Fruit fly (Drosophila melanogaster): Measurements from ENCODE around the gene CG4558.
A peak's percentile ranks its signal among the peaks of the same experiment; 100 is the strongest.

CG4558 gene

DNA sequence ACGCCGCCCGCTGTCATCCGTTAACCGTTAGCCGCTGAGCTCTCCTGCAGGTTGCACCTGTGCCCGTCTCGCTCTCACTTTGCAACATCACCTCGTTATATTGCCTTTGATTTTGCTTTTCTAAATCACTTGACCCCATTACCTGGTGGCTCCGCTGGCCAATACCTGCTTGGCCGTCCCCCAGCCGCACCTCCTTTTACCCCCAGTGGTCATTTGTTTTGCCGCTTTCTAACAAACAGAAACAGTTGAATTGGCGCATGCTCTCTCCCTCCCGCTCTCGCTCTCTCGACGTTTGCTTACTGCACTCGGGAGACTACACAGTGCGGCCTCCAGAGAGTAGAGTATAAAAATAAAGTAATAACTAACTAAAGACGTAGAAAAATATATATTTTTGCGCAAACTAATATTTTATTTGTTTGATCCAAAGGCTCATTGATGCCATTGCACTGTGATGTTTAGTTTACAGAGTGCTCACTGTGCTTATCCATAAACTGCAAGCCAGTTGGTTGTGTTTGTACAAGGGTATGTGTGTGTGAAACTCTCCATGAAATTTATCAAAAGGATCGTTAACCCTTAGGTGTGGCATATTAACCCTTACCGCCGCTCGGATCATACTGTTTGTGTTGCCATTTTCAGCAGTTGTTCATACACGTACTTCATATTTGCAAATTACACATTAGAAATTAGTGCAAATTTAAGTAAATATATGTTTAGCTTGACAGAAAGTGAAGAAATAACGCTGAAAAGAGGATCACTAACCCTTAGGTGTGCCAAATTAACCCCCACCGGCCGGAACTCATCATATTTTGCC lies 44.9 kb upstream of the CG4558 start (continued):
- TF ChIP-seq CG17802 (tag; optimal IDR thresholded peaks at IDR 0.05): peak; percentile 34
- peak; percentile 74 for TF ChIP-seq salm (tag; optimal IDR thresholded peaks at IDR 0.05)
- peak; percentile 80 for TF ChIP-seq CG11247 (GFP tag; IDR thresholded peaks at IDR 0.05)
- peak; percentile 90 for TF ChIP-seq Xrp1 (GFP tag; IDR thresholded peaks at IDR 0.05)
- peak; percentile 65 for TF ChIP-seq scrt (GFP tag; optimal IDR thresholded peaks at IDR 0.05)
- TF ChIP-seq ci (GFP tag; IDR thresholded peaks at IDR 0.05): peak; percentile 97
- TF ChIP-seq bcd (GFP tag; optimal IDR thresholded peaks at IDR 0.05): no peak
- TF ChIP-seq CG5245 (GFP tag; optimal IDR thresholded peaks at IDR 0.05): peak; percentile 56
- TF ChIP-seq Sry-δ (GFP tag; optimal IDR thresholded peaks at IDR 0.05): peak; percentile 2
- TF ChIP-seq slou (GFP tag; optimal IDR thresholded peaks at IDR 0.05): no peak
- TF ChIP-seq Nf-YA (GFP tag; IDR thresholded peaks at IDR 0.05): peak; percentile 79
- peak; percentile 61 for TF ChIP-seq CHES-1-like (GFP tag; optimal IDR thresholded peaks at IDR 0.05)
- TF ChIP-seq CG17612 (GFP tag; IDR thresholded peaks at IDR 0.05): peak; percentile 40; the same call in 1 of the 2 replicates
- TF ChIP-seq so (GFP tag; IDR thresholded peaks at IDR 0.05): peak; percentile 84
- TF ChIP-seq sna (GFP tag; IDR thresholded peaks at IDR 0.05; ENCODE audit: partially characterized antibody): no peak
- TF ChIP-seq insv (GFP tag; optimal IDR thresholded peaks at IDR 0.05): no peak
- TF ChIP-seq Dek (tag; optimal IDR thresholded peaks at IDR 0.05): peak; percentile 51
- TF ChIP-seq Atf6 (GFP tag; IDR thresholded peaks at IDR 0.05): peak; percentile 69; the same call in 1 of the 2 replicates
- peak; percentile 46 for TF ChIP-seq CG1233 (GFP tag; optimal IDR thresholded peaks at IDR 0.05)
- TF ChIP-seq trem (tag; optimal IDR thresholded peaks at IDR 0.05): peak; percentile 59
- TF ChIP-seq dmrt11E (tag; optimal IDR thresholded peaks at IDR 0.05): peak; percentile 77
- TF ChIP-seq CG11398 (GFP tag; optimal IDR thresholded peaks at IDR 0.05): peak; percentile 15
- peak; percentile 60; the same call in 1 of the 3 replicates for TF ChIP-seq CG2199 (GFP tag; IDR thresholded peaks at IDR 0.05)
- TF ChIP-seq Blimp-1 (GFP tag; optimal IDR thresholded peaks at IDR 0.05): no peak
- no peak; the same call in 1 of the 2 replicates for TF ChIP-seq bbx (GFP tag; IDR thresholded peaks at IDR 0.05; ENCODE audit: partially characterized antibody)
- TF ChIP-seq tap (tag; optimal IDR thresholded peaks at IDR 0.05): no peak
- no peak for TF ChIP-seq CG10321 (GFP tag; IDR thresholded peaks at IDR 0.05)
- TF ChIP-seq CG7786 (GFP tag; optimal IDR thresholded peaks at IDR 0.05): peak; percentile 75
- peak; percentile 39 for TF ChIP-seq CG2202 (tag; optimal IDR thresholded peaks at IDR 0.05)
- no peak for TF ChIP-seq prd (optimal IDR thresholded peaks at IDR 0.05)
- peak; percentile 93 for TF ChIP-seq prd (GFP tag; IDR thresholded peaks at IDR 0.05)
- TF ChIP-seq CG14860 (GFP tag; IDR thresholded peaks at IDR 0.05; ENCODE audit: partially characterized antibody): no peak
- TF ChIP-seq mld (GFP tag; IDR thresholded peaks at IDR 0.05; ENCODE audit: partially characterized antibody): no peak
- TF ChIP-seq sim (GFP tag; IDR thresholded peaks at IDR 0.05): peak; percentile 72; the same call in 1 of the 2 replicates
- peak; percentile 41 for TF ChIP-seq Ets97D (GFP tag; optimal IDR thresholded peaks at IDR 0.05)
- peak; percentile 78 for TF ChIP-seq CG30403 (GFP tag; optimal IDR thresholded peaks at IDR 0.05)
- peak; percentile 29 for TF ChIP-seq CG15479 (GFP tag; optimal IDR thresholded peaks at IDR 0.05)
- peak; percentile 90 for TF ChIP-seq Gug (GFP tag; IDR thresholded peaks at IDR 0.05)
- peak; percentile 29 for TF ChIP-seq CG6813 (GFP tag; optimal IDR thresholded peaks at IDR 0.05)
- peak; percentile 90 for TF ChIP-seq CG6689 (GFP tag; IDR thresholded peaks at IDR 0.05)
- TF ChIP-seq CG14050 (GFP tag; IDR thresholded peaks at IDR 0.05): peak; percentile 84
- TF ChIP-seq CG3407 (GFP tag; optimal IDR thresholded peaks at IDR 0.05): no peak
- TF ChIP-seq h (optimal IDR thresholded peaks at IDR 0.05): no peak
- peak; percentile 85 for TF ChIP-seq esg (GFP tag; conservative IDR thresholded peaks at IDR 0.05)
- no peak for TF ChIP-seq Hr39 (optimal IDR thresholded peaks at IDR 0.05)
- no peak for TF ChIP-seq Sry-β (GFP tag; optimal IDR thresholded peaks at IDR 0.05)
- TF ChIP-seq BEAF-32 (GFP tag; optimal IDR thresholded peaks at IDR 0.05): no peak
- TF ChIP-seq dmrt99B (tag; optimal IDR thresholded peaks at IDR 0.05): no peak
- no peak for TF ChIP-seq CG34224 (GFP tag; IDR thresholded peaks at IDR 0.05; ENCODE audit: partially characterized antibody)

All from whole organism, embryonic.